Worm (Caenorhabditis elegans): ENCODE results near the gene M163.10.

- TF ChIP-seq rpc-1 (optimal IDR thresholded peaks at IDR 0.05) (no peak), rpc-1 (tag; optimal IDR thresholded peaks at IDR 0.05) (no peak), C17E4.6 (GFP tag; IDR thresholded peaks at IDR 0.05) (no peak), ztf-3 (GFP tag; optimal IDR thresholded peaks at IDR 0.05) (no peak)
Observed at ce11 chrX:14455419-14455818, 15.4 kb upstream of the M163.10 start, which contains the start of gene Y66C5A.1.

Measured in whole organism, young adult.